Worm (Caenorhabditis elegans): Measurements from ENCODE around the gene C29E4.17.
A peak's percentile ranks its signal among the peaks of the same experiment; 100 is the strongest.

Gene C29E4.17

DNA sequence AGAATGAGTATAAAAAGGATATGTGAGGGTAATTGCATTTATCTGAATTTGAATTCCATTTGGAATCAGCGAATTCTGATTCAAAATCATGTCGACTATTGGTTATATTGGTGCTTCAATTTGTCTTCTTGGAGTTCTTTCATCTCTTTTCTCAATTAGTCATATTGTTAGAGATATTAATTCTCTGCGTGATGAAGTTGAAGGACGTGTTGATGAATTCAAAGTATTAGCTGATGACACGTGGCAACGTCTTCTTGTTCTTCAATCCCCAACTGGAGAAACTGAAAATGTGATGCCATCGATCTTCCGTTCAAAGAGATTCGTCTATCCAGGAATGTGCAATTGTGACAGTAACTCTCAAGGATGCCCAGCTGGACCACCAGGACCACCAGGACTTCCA lies 26.5 kb downstream of the C29E4.17 start, which contains the start of gene col-90:
TSS of gene col-90 (plus strand) at position 37 of the 400 bp plus-strand sequence.
- no peak for TF ChIP-seq aha-1 (tag; optimal IDR thresholded peaks at IDR 0.05)
- TF ChIP-seq ama-1 (optimal IDR thresholded peaks at IDR 0.05) = peak; percentile 70
- no peak for TF ChIP-seq ets-5 (GFP tag; IDR thresholded peaks at IDR 0.05)
- TF ChIP-seq hpl-2 (GFP tag; optimal IDR thresholded peaks at IDR 0.05) = no peak
- TF ChIP-seq blmp-1 (tag; optimal IDR thresholded peaks at IDR 0.05) = peak; percentile 6

DNA sequence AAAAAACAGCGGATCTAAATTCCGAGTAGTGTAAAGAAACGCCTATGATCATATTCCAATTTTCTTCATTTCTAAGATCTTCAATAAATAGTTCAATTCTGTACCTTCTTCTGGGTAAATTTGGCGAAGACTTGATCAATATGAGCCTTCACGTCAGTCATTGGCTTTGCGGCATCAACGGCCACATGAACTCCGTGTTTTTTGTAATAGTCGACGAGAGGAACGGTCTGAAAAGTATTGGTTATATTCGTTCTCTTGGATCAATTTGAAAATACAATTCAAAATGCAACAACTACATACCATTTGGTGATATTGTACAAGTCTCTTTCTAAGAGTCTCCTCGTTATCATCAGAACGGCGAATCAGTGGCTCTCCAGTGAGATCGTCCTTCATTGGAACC lies 28.1 kb downstream of the C29E4.17 start:
- TF ChIP-seq ztf-4 (tag; optimal IDR thresholded peaks at IDR 0.05) (no peak), efl-1 (optimal IDR thresholded peaks at IDR 0.05) (no peak), efl-1 (GFP tag; optimal IDR thresholded peaks at IDR 0.05 in 1 of 2) (peak in 1 of 2 experiments; percentile 58), pag-3 (tag; optimal IDR thresholded peaks at IDR 0.05; ENCODE audit: borderline replicate concordance, insufficient read depth) (no peak), Y116A8C.19 (tag; optimal IDR thresholded peaks at IDR 0.05; ENCODE audit: borderline replicate concordance) (no peak)

DNA sequence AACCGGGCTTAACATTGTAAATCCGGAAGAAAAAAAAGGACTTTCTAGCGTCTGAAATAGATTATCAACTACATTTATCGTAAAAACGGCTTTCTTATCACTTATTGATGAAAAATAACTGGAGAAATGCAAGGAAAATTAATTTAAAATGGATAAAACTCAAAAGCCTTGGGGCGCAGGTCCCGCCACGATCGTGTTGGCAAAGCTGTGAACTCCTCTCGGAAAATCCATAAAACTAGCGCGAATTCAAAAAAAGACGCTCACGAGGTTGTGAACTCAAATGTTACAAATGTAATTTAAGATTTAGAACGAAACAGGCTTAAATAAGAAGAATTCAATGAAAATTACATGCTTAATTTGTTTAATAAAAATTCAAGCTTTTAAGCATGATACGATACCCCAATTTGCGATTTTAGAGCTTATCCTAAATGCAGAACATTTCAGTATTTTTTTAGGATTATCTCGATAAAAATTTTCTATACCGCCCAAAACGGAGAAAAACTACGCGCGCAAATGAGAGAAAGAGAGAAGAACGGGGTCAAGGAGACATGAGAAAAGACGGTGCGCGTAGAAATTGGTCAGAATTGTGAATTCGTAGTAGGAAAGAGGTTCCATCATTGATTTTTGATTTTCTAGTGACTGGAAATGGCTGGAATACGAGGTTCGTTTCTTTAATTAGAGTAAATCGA lies 29.9 kb downstream of the C29E4.17 start, which contains the start of gene C29E4.15:
TSS of gene C29E4.15 (plus strand) at position 547 of the 689 bp plus-strand sequence.
- TF ChIP-seq isw-1 (GFP tag; IDR thresholded peaks at IDR 0.05) (peak; percentile 33; the same call in 1 of the 2 replicates), unc-130 (tag; optimal IDR thresholded peaks at IDR 0.05) (no peak), snu-23 (GFP tag; optimal IDR thresholded peaks at IDR 0.05) (peak; percentile 58), nhr-47 (tag; optimal IDR thresholded peaks at IDR 0.05) (peak; percentile 58), fkh-8 (tag; optimal IDR thresholded peaks at IDR 0.05) (peak; percentile 29), mef-2 (tag; optimal IDR thresholded peaks at IDR 0.05) (no peak), lin-39 (tag; optimal IDR thresholded peaks at IDR 0.05) (no peak), nhr-20 (tag; optimal IDR thresholded peaks at IDR 0.05) (peak; percentile 48), lin-35 (GFP tag; optimal IDR thresholded peaks at IDR 0.05) (peak; percentile 74 to 91), nhr-12 (tag; optimal IDR thresholded peaks at IDR 0.05) (no peak), C34B4.2 (tag; optimal IDR thresholded peaks at IDR 0.05) (no peak), ceh-63 (GFP tag; optimal IDR thresholded peaks at IDR 0.05) (no peak), rnt-1 (tag; optimal IDR thresholded peaks at IDR 0.05) (peak; percentile 68), tbx-2 (tag; optimal IDR thresholded peaks at IDR 0.05) (peak; percentile 21), sptf-1 (tag; optimal IDR thresholded peaks at IDR 0.05) (no peak), zip-4 (GFP tag; optimal IDR thresholded peaks at IDR 0.05) (no peak), pqm-1 (tag; optimal IDR thresholded peaks at IDR 0.05) (no peak), unc-98 (GFP tag; IDR thresholded peaks at IDR 0.05) (no peak), dpl-1 (GFP tag; optimal IDR thresholded peaks at IDR 0.05) (peak; percentile 79 to 92 (median 84)), blmp-1 (tag; optimal IDR thresholded peaks at IDR 0.05) (peak; percentile 64), egl-27 (tag; optimal IDR thresholded peaks at IDR 0.05) (no peak), skn-1 (tag; optimal IDR thresholded peaks at IDR 0.05) (peak; percentile 34), nhr-71 (tag; optimal IDR thresholded peaks at IDR 0.05) (peak; percentile 70), ztf-4 (tag; optimal IDR thresholded peaks at IDR 0.05) (no peak), ceh-8 (GFP tag; optimal IDR thresholded peaks at IDR 0.05) (no peak), Y116A8C.19 (tag; optimal IDR thresholded peaks at IDR 0.05; ENCODE audit: borderline replicate concordance) (no peak), unc-86 (tag; optimal IDR thresholded peaks at IDR 0.05) (peak; percentile 40), tlp-1 (tag; optimal IDR thresholded peaks at IDR 0.05) (no peak), lin-15B (tag; optimal IDR thresholded peaks at IDR 0.05) (peak; percentile 17), aly-2 (tag; optimal IDR thresholded peaks at IDR 0.05) (no peak), grh-1 (GFP tag; IDR thresholded peaks at IDR 0.05) (no peak), ceh-82 (tag; optimal IDR thresholded peaks at IDR 0.05) (peak in 1 of 3 experiments; percentile 43), aha-1 (tag; optimal IDR thresholded peaks at IDR 0.05) (no peak), lsy-2 (tag; optimal IDR thresholded peaks at IDR 0.05) (peak; percentile 53 to 73), F16B12.6 (tag; optimal IDR thresholded peaks at IDR 0.05) (peak; percentile 30), ztf-11 (tag; optimal IDR thresholded peaks at IDR 0.05) (no peak), hlh-17 (GFP tag; optimal IDR thresholded peaks at IDR 0.05; ENCODE audit: borderline replicate concordance) (no peak), xbp-1 (tag; optimal IDR thresholded peaks at IDR 0.05) (peak; percentile 37), nhr-19 (GFP tag; conservative IDR thresholded peaks at IDR 0.05) (peak; percentile 52), vab-15 (tag; optimal IDR thresholded peaks at IDR 0.05) (no peak), efl-1 (optimal IDR thresholded peaks at IDR 0.05) (peak; percentile 92), efl-1 (GFP tag; optimal IDR thresholded peaks at IDR 0.05 in 1 of 2) (peak; percentile 90 to 98), nhr-76 (tag; optimal IDR thresholded peaks at IDR 0.05) (no peak)

Measured in whole organism, L1 larva.